Fruit fly (Drosophila melanogaster) whole organism, embryonic: ENCODE measurements around the gene Smvt.

ENCODE experiments used
- Atf-2 ChIP-seq: fragments of 200-800 bp; sonication (Bioruptor generic); optimal IDR thresholded peaks from 2 replicates; lab custom pipeline; 2016; ENCODE audit warnings: missing biosample characterization, missing genetic modification characterization
- Atf6 ChIP-seq: fragments of 200-800 bp; sonication (Bioruptor generic); IDR thresholded peaks from 2 replicates; pipeline ENCODE4 v1.3.6; 2022; ENCODE audit warnings: missing biosample characterization, missing genetic modification characterization
- CG10431 ChIP-seq: fragments of 200-800 bp; sonication (Bioruptor generic); optimal IDR thresholded peaks from 3 replicates; lab custom pipeline; 2018; ENCODE audit warnings: missing biosample characterization, mild to moderate bottlenecking, missing genetic modification characterization
- CG11398 ChIP-seq: fragments of 200-800 bp; sonication (Bioruptor generic); optimal IDR thresholded peaks from 2 replicates; lab custom pipeline; 2016; ENCODE audit warnings: missing biosample characterization, missing genetic modification characterization
- CG11696 ChIP-seq: fragments of 200-800 bp; sonication (Bioruptor generic); IDR thresholded peaks from 2 replicates; pipeline ENCODE4 v1.3.6; 2022; ENCODE audit warnings: missing biosample characterization, missing genetic modification characterization
- CG1233 ChIP-seq: fragments of 200-800 bp; sonication (Bioruptor generic); optimal IDR thresholded peaks from 4 replicates; lab custom pipeline; 2018; ENCODE audit warnings: missing biosample characterization, mild to moderate bottlenecking, missing genetic modification characterization
- CG12391 ChIP-seq: fragments of 200-800 bp; sonication (Bioruptor generic); optimal IDR thresholded peaks from 3 replicates; lab custom pipeline; 2018; ENCODE audit warnings: missing biosample characterization, mild to moderate bottlenecking, missing genetic modification characterization, moderate library complexity
- CG13296 ChIP-seq: fragments of 200-800 bp; sonication (Bioruptor generic); optimal IDR thresholded peaks from 3 replicates; lab custom pipeline; 2018; ENCODE audit warnings: missing biosample characterization, mild to moderate bottlenecking, missing genetic modification characterization
- CG13775 ChIP-seq: fragments of 200-800 bp; sonication (Bioruptor generic); optimal IDR thresholded peaks from 3 replicates; lab custom pipeline; 2017; ENCODE audit warnings: missing biosample characterization, mild to moderate bottlenecking, missing genetic modification characterization
- CG14441 ChIP-seq: fragments of 200-800 bp; sonication (Bioruptor generic); IDR thresholded peaks from 2 replicates; pipeline ENCODE4 v1.3.6; 2022; ENCODE audit warnings: missing biosample characterization, missing genetic modification characterization
- CG14710 ChIP-seq: fragments of 200-800 bp; sonication (Bioruptor generic); optimal IDR thresholded peaks from 3 replicates; lab custom pipeline; 2019; ENCODE audit warnings: missing biosample characterization, mild to moderate bottlenecking, missing genetic modification characterization, moderate library complexity
- CG32767 ChIP-seq: fragments of 200-800 bp; sonication (Bioruptor generic); IDR thresholded peaks from 2 replicates; pipeline ENCODE4 v1.3.6; 2022; ENCODE audit warnings: missing biosample characterization, missing genetic modification characterization
- CG33557 ChIP-seq: fragments of 200-800 bp; sonication (Bioruptor generic); optimal IDR thresholded peaks from 2 replicates; lab custom pipeline; 2019; ENCODE audit warnings: missing biosample characterization, mild to moderate bottlenecking, missing genetic modification characterization, moderate library complexity
- CG42726 ChIP-seq: fragments of 200-800 bp; sonication (Bioruptor generic); IDR thresholded peaks from 2 replicates; pipeline ENCODE4 v1.3.6; 2022; ENCODE audit warnings: missing biosample characterization, missing genetic modification characterization; ENCODE audit not compliant: partially characterized antibody
- CG6791 ChIP-seq: fragments of 200-800 bp; sonication (Bioruptor generic); IDR thresholded peaks from 3 replicates; pipeline ENCODE4 v1.3.6; 2022; ENCODE audit warnings: missing biosample characterization, missing genetic modification characterization; ENCODE audit not compliant: partially characterized antibody
- CG7786 ChIP-seq: fragments of 200-800 bp; sonication (Bioruptor generic); optimal IDR thresholded peaks from 2 replicates; lab custom pipeline; 2016; ENCODE audit warnings: missing biosample characterization, missing genetic modification characterization
- CG7963 ChIP-seq: fragments of 200-800 bp; sonication (Bioruptor generic); IDR thresholded peaks from 3 replicates; pipeline ENCODE4 v1.3.6; 2022; ENCODE audit warnings: missing biosample characterization, missing genetic modification characterization; ENCODE audit not compliant: partially characterized antibody
- CG9932 ChIP-seq: fragments of 200-800 bp; sonication (Bioruptor generic); IDR thresholded peaks from 2 replicates; pipeline ENCODE4 v1.3.6; 2022; ENCODE audit warnings: missing biosample characterization, missing genetic modification characterization
- Dll ChIP-seq: fragments of 200-800 bp; sonication (Bioruptor generic); IDR thresholded peaks from 4 replicates; pipeline ENCODE4 v1.3.6; 2022; ENCODE audit warnings: missing biosample characterization, missing genetic modification characterization; ENCODE audit not compliant: partially characterized antibody
- Gug ChIP-seq: fragments of 200-800 bp; sonication (Bioruptor generic); IDR thresholded peaks from 4 replicates; pipeline ENCODE4 v1.3.6; 2022; ENCODE audit warnings: missing biosample characterization, missing genetic modification characterization
- H15 ChIP-seq: fragments of 200-800 bp; sonication (Bioruptor generic); IDR thresholded peaks from 3 replicates; pipeline ENCODE4 v1.3.6; 2022; ENCODE audit warnings: missing biosample characterization, missing genetic modification characterization
- HmgZ ChIP-seq: fragments of 200-800 bp; sonication (Bioruptor generic); optimal IDR thresholded peaks from 2 replicates; lab custom pipeline; 2018; ENCODE audit warnings: missing biosample characterization, mild to moderate bottlenecking, missing genetic modification characterization
- Med ChIP-seq: fragments of 200-800 bp; sonication (Bioruptor generic); peaks from one replicate; lab custom pipeline; 2016; ENCODE audit warnings: missing biosample characterization, missing genetic modification characterization, mild to moderate bottlenecking, inconsistent platforms, moderate library complexity
- Oli ChIP-seq: fragments of 200-800 bp; sonication (Bioruptor generic); optimal IDR thresholded peaks from 2 replicates; lab custom pipeline; 2018; ENCODE audit warnings: missing biosample characterization, mild to moderate bottlenecking, missing genetic modification characterization, moderate library complexity
- Pdp1 ChIP-seq, 2 experiments: fragments of 200-800 bp; sonication (Bioruptor generic); optimal IDR thresholded peaks; 3 replicates each; lab custom pipeline; 2016; ENCODE audit warnings: missing biosample characterization in 2 of 2, missing genetic modification characterization in 2 of 2, mild to moderate bottlenecking in 1 of 2, moderate library complexity in 1 of 2
- Rx ChIP-seq: fragments of 200-800 bp; sonication (Bioruptor generic); IDR thresholded peaks from 2 replicates; pipeline ENCODE4 v1.3.6; 2022; ENCODE audit warnings: missing biosample characterization, missing genetic modification characterization
- Sry-δ ChIP-seq: fragments of 200-800 bp; sonication (Bioruptor generic); optimal IDR thresholded peaks from 2 replicates; lab custom pipeline; 2016; ENCODE audit warnings: missing biosample characterization, missing genetic modification characterization
- Taf1 ChIP-seq: fragments of 200-800 bp; sonication (Bioruptor generic); IDR thresholded peaks from 2 replicates; pipeline ENCODE4 v1.3.6; 2022; ENCODE audit warnings: missing biosample characterization, missing genetic modification characterization
- chn ChIP-seq: fragments of 200-800 bp; sonication (Bioruptor generic); optimal IDR thresholded peaks from 2 replicates; lab custom pipeline; 2016; ENCODE audit warnings: missing biosample characterization, missing genetic modification characterization
- ci ChIP-seq: fragments of 200-800 bp; sonication (Bioruptor generic); IDR thresholded peaks from 3 replicates; pipeline ENCODE4 v1.3.6; 2022; ENCODE audit warnings: missing biosample characterization, missing genetic modification characterization
- dmrt11E ChIP-seq: fragments of 200-800 bp; sonication (Bioruptor generic); optimal IDR thresholded peaks from 3 replicates; lab custom pipeline; 2018; ENCODE audit warnings: missing biosample characterization, mild to moderate bottlenecking, missing genetic modification characterization, moderate library complexity
- dysf ChIP-seq: fragments of 200-800 bp; sonication (Bioruptor generic); IDR thresholded peaks from 3 replicates; pipeline ENCODE4 v1.3.6; 2022; ENCODE audit warnings: missing biosample characterization, missing genetic modification characterization
- eyg ChIP-seq: fragments of 200-800 bp; sonication (Bioruptor generic); optimal IDR thresholded peaks from 3 replicates; lab custom pipeline; 2016; ENCODE audit warnings: missing biosample characterization, missing genetic modification characterization
- fu2 ChIP-seq: fragments of 200-800 bp; sonication (Bioruptor generic); optimal IDR thresholded peaks from 2 replicates; lab custom pipeline; 2016; ENCODE audit warnings: missing biosample characterization, missing genetic modification characterization
- gfzf ChIP-seq: fragments of 200-800 bp; sonication (Bioruptor generic); optimal IDR thresholded peaks from 2 replicates; lab custom pipeline; 2016; ENCODE audit warnings: missing biosample characterization, mild to moderate bottlenecking, missing genetic modification characterization, moderate library complexity
- hb ChIP-seq: fragments of 200-800 bp; sonication (Bioruptor generic); IDR thresholded peaks from 3 replicates; pipeline ENCODE4 v1.3.6; 2022; ENCODE audit warnings: missing biosample characterization, missing genetic modification characterization; ENCODE audit not compliant: partially characterized antibody
- her ChIP-seq: fragments of 200-800 bp; sonication (Bioruptor generic); optimal IDR thresholded peaks from 2 replicates; lab custom pipeline; 2016; ENCODE audit warnings: missing biosample characterization, missing genetic modification characterization
- ind ChIP-seq: fragments of 200-800 bp; sonication (Bioruptor generic); optimal IDR thresholded peaks from 3 replicates; lab custom pipeline; 2016; ENCODE audit warnings: missing biosample characterization, missing genetic modification characterization
- lmd ChIP-seq: fragments of 200-800 bp; sonication (Bioruptor generic); IDR thresholded peaks from 2 replicates; pipeline ENCODE4 v1.3.6; 2022; ENCODE audit warnings: missing biosample characterization, missing genetic modification characterization
- lola ChIP-seq, 3 experiments: fragments of >200 bp in 2 of 3; fragments of 200-800 bp in 1 of 3; sonication (Bioruptor generic) in 1 of 3; optimal IDR thresholded peaks; 2 replicates each; lab custom pipeline; 2017 to 2019; ENCODE audit warnings: missing biosample characterization in 3 of 3, missing genetic modification characterization in 3 of 3, mild to moderate bottlenecking in 1 of 3, moderate library complexity in 1 of 3
- maf-S ChIP-seq: fragments of 200-800 bp; sonication (Bioruptor generic); optimal IDR thresholded peaks from 2 replicates; lab custom pipeline; 2016; ENCODE audit warnings: missing biosample characterization, missing genetic modification characterization
- pan ChIP-seq, 4 experiments: fragments of >200 bp in 3 of 4; fragments of 200-800 bp in 1 of 4; sonication (Bioruptor generic) in 1 of 4; optimal IDR thresholded peaks in 3 of 4; IDR thresholded peaks in 1 of 4; 2 replicates each; pipeline versions ENCODE4 v1.3.6 to Lab custom; 2017 to 2022; ENCODE audit warnings: missing biosample characterization in 2 of 4, missing genetic modification characterization in 2 of 4, mixed read lengths in 1 of 4
- phol ChIP-seq: fragments of 200-800 bp; sonication (Bioruptor generic); optimal IDR thresholded peaks from 3 replicates; lab custom pipeline; 2018; ENCODE audit warnings: missing biosample characterization, mild to moderate bottlenecking, missing genetic modification characterization, moderate library complexity
- sens ChIP-seq: fragments of 200-800 bp; sonication (Bioruptor generic); peaks from one replicate; lab custom pipeline; 2016; ENCODE audit warnings: missing biosample characterization, missing genetic modification characterization
- shn ChIP-seq: fragments of 200-800 bp; sonication (Bioruptor generic); optimal IDR thresholded peaks from 3 replicates; lab custom pipeline; 2016; ENCODE audit warnings: missing biosample characterization, missing genetic modification characterization
- tap ChIP-seq: fragments of 200-800 bp; optimal IDR thresholded peaks from 3 replicates; lab custom pipeline; 2019; ENCODE audit warnings: missing biosample characterization, mild to moderate bottlenecking, missing genetic modification characterization, moderate library complexity
- vnd ChIP-seq: fragments of 200-800 bp; sonication (Bioruptor generic); IDR thresholded peaks from 3 replicates; pipeline ENCODE4 v1.3.6; 2022; ENCODE audit warnings: missing biosample characterization, missing genetic modification characterization; ENCODE audit not compliant: partially characterized antibody

The Smvt gene

dm6 chr3R:31805228-31805738, 43.9 kb upstream of the Smvt start, which contains the start of the genes CG42233 and CG1971 (continued):
- TF ChIP-seq shn (GFP tag; lab: Kevin White, UChicago) (peak; percentile 28), vnd (GFP tag; lab: Robert Waterston, UW) (peak; percentile 41; the same call in 1 of the 3 replicates), maf-S (no peak), CG11696 (GFP tag; lab: Robert Waterston, UW) (peak; percentile 58; the same call in 1 of the 2 replicates), CG1233 (GFP tag; lab: Kevin White, UChicago) (peak; percentile 13), Atf6 (GFP tag; lab: Robert Waterston, UW) (peak; percentile 25; the same call in 1 of the 2 replicates), HmgZ (tag; lab: Kevin White, UChicago) (peak; percentile 3), CG10431 (peak; percentile 54), Med (GFP tag; lab: Kevin White, UChicago) (peak; percentile 91), dysf (GFP tag; lab: Robert Waterston, UW) (0 out of 3 replicates have a peak, but pooled peaks have one; percentile 9), hb (GFP tag; lab: Robert Waterston, UW) (peak; percentile 69; the same call in 1 of the 3 replicates), eyg (GFP tag; lab: Kevin White, UChicago) (no peak), Sry-δ (peak; percentile 30), CG14710 (tag; lab: Kevin White, UChicago) (peak; percentile 49), phol (tag; lab: Kevin White, UChicago) (peak; percentile 52), pan (optimal IDR thresholded peaks at IDR 0.05; lab: Kevin White, UChicago) (no peak), pan (GFP tag; optimal IDR thresholded peaks at IDR 0.05 in 1 of 2, IDR thresholded peaks at IDR 0.05 in 1 of 2) (peak in 1 of 2 experiments; percentile 44), CG13775 (GFP tag; lab: Kevin White, UChicago) (peak; percentile 26), Atf-2 (GFP tag; lab: Kevin White, UChicago) (no peak), H15 (GFP tag; lab: Robert Waterston, UW) (0 out of 3 replicates have a peak, but pooled peaks have one; percentile 22), ci (GFP tag; lab: Robert Waterston, UW) (peak; percentile 64; the same call in 2 of the 3 replicates), sens (GFP tag; lab: Kevin White, UChicago) (peak; percentile 92), CG9932 (0 out of 2 replicates have a peak, but pooled peaks have one; percentile 31), Pdp1 (GFP tag; optimal IDR thresholded peaks at IDR 0.05; lab: Kevin White, UChicago) (peak in 1 of 2 experiments; percentile 28), CG32767 (GFP tag; lab: Robert Waterston, UW) (0 out of 2 replicates have a peak, but pooled peaks have one; percentile 35), Gug (peak; percentile 68), CG14441 (GFP tag; lab: Robert Waterston, UW) (peak; percentile 52; the same call in 1 of the 2 replicates), Dll (peak; percentile 48; the same call in 1 of the 4 replicates), CG42726 (GFP tag; lab: Robert Waterston, UW) (peak; percentile 40; the same call in 1 of the 2 replicates), Rx (peak; percentile 31; the same call in 1 of the 2 replicates), CG7963 (0 out of 3 replicates have a peak, but pooled peaks have one; percentile 10), fu2 (GFP tag; lab: Kevin White, UChicago) (peak; percentile 11), CG13296 (GFP tag; lab: Kevin White, UChicago) (no peak), Taf1 (GFP tag; lab: Robert Waterston, UW) (peak; percentile 14; the same call in 1 of the 2 replicates), lola (GFP tag; optimal IDR thresholded peaks at IDR 0.05; lab: Kevin White, UChicago) (no peak), lmd (GFP tag; lab: Robert Waterston, UW) (0 out of 2 replicates have a peak, but pooled peaks have one; percentile 23), CG12391 (tag; lab: Kevin White, UChicago) (peak; percentile 34), ind (GFP tag; lab: Kevin White, UChicago) (peak; percentile 30), gfzf (peak; percentile 18), her (GFP tag; lab: Kevin White, UChicago) (peak; percentile 25), tap (tag; lab: Kevin White, UChicago) (no peak), CG6791 (GFP tag; lab: Robert Waterston, UW) (peak; percentile 62; the same call in 2 of the 3 replicates), CG33557 (peak; percentile 21), CG7786 (GFP tag; lab: Kevin White, UChicago) (peak; percentile 29), chn (GFP tag; lab: Kevin White, UChicago) (peak; percentile 32), dmrt11E (tag; lab: Kevin White, UChicago) (peak; percentile 16), Oli (tag; lab: Kevin White, UChicago) (peak; percentile 27), CG11398 (GFP tag; lab: Kevin White, UChicago) (no peak)
